Worm (Caenorhabditis elegans): ENCODE results near the gene snb-2.

snb-2 gene

ce11 chrV:12295520-12295919, 50.2 kb downstream of the snb-2 start:
- TF ChIP-seq snpc-4 (tag; optimal IDR thresholded peaks at IDR 0.05) (no peak), hmg-1.1 (GFP tag; IDR thresholded peaks at IDR 0.05) (no peak), aly-2 (tag; optimal IDR thresholded peaks at IDR 0.05) (no peak), F49E8.2 (tag; optimal IDR thresholded peaks at IDR 0.05; ENCODE audit: borderline replicate concordance) (no peak), mxl-2 (GFP tag; conservative IDR thresholded peaks at IDR 0.05) (no peak), F44E2.7 (GFP tag; IDR thresholded peaks at IDR 0.05) (no peak), zag-1 (tag; optimal IDR thresholded peaks at IDR 0.05) (no peak), unc-62 (GFP tag; optimal IDR thresholded peaks at IDR 0.05 in 1 of 2) (no peak), unc-62 (tag; optimal IDR thresholded peaks at IDR 0.05) (no peak), saeg-2 (GFP tag; IDR thresholded peaks at IDR 0.05) (no peak), F26F4.8 (GFP tag; conservative IDR thresholded peaks at IDR 0.05) (no peak), hlh-11 (tag; optimal IDR thresholded peaks at IDR 0.05) (no peak), nhr-41 (GFP tag; IDR thresholded peaks at IDR 0.05) (no peak), dmd-6 (GFP tag; IDR thresholded peaks at IDR 0.05) (no peak), D1046.2 (GFP tag; IDR thresholded peaks at IDR 0.05) (no peak), dmd-9 (GFP tag; IDR thresholded peaks at IDR 0.05) (no peak), F37D6.2 (tag; optimal IDR thresholded peaks at IDR 0.05) (no peak), T20F7.1 (GFP tag; optimal IDR thresholded peaks at IDR 0.05) (no peak), lin-13 (GFP tag; optimal IDR thresholded peaks at IDR 0.05) (no peak)

ce11 chrV:12295015-12295414, 50.7 kb downstream of the snb-2 start:
- TF ChIP-seq daf-12 (tag; optimal IDR thresholded peaks at IDR 0.05) (no peak), Y48G9A.11 (GFP tag; IDR thresholded peaks at IDR 0.05) (no peak), egl-27 (tag; optimal IDR thresholded peaks at IDR 0.05) (no peak), mdl-1 (tag; optimal IDR thresholded peaks at IDR 0.05) (peak in 1 of 2 experiments; percentile 39), nhr-25 (tag; optimal IDR thresholded peaks at IDR 0.05; ENCODE audit: borderline replicate concordance, insufficient read depth) (no peak), T20F7.1 (GFP tag; optimal IDR thresholded peaks at IDR 0.05) (no peak), nhr-48 (tag; optimal IDR thresholded peaks at IDR 0.05) (no peak), ztf-7 (tag; optimal IDR thresholded peaks at IDR 0.05) (no peak), dve-1 (tag; optimal IDR thresholded peaks at IDR 0.05; ENCODE audit: insufficient read depth) (no peak), skn-1 (tag; optimal IDR thresholded peaks at IDR 0.05) (no peak), set-16 (GFP tag; IDR thresholded peaks at IDR 0.05) (no peak), ZK546.5 (tag; optimal IDR thresholded peaks at IDR 0.05) (no peak), daf-8 (GFP tag; IDR thresholded peaks at IDR 0.05) (no peak), snpc-1.2 (GFP tag; IDR thresholded peaks at IDR 0.05) (no peak), nhr-10 (tag; optimal IDR thresholded peaks at IDR 0.05) (no peak), nhr-6 (tag; optimal IDR thresholded peaks at IDR 0.05) (no peak), unc-62 (GFP tag; optimal IDR thresholded peaks at IDR 0.05 in 1 of 2) (peak in 1 of 2 experiments; percentile 93), unc-62 (tag; optimal IDR thresholded peaks at IDR 0.05) (no peak), mxl-3 (GFP tag; optimal IDR thresholded peaks at IDR 0.05) (peak; percentile 47), mdt-29 (GFP tag; IDR thresholded peaks at IDR 0.05) (no peak), ceh-32 (tag; optimal IDR thresholded peaks at IDR 0.05; ENCODE audit: poor library complexity) (no peak), ceh-44 (GFP tag; IDR thresholded peaks at IDR 0.05) (no peak), nhr-237 (tag; optimal IDR thresholded peaks at IDR 0.05) (no peak), F44E2.7 (GFP tag; IDR thresholded peaks at IDR 0.05) (no peak), mxl-2 (GFP tag; conservative IDR thresholded peaks at IDR 0.05) (no peak), daf-16 (GFP tag; optimal IDR thresholded peaks at IDR 0.05) (no peak), daf-16 (tag; optimal IDR thresholded peaks at IDR 0.05) (no peak), lin-1 (GFP tag; IDR thresholded peaks at IDR 0.05) (no peak), ceh-28 (tag; optimal IDR thresholded peaks at IDR 0.05) (no peak), ama-1 (optimal IDR thresholded peaks at IDR 0.05) (no peak), mes-2 (tag; optimal IDR thresholded peaks at IDR 0.05; ENCODE audit: poor library complexity, severe bottlenecking) (no peak), Y105C5A.15 (GFP tag; IDR thresholded peaks at IDR 0.05) (no peak), nhr-102 (tag; optimal IDR thresholded peaks at IDR 0.05) (no peak), cey-2 (tag; optimal IDR thresholded peaks at IDR 0.05; ENCODE audit: borderline replicate concordance, insufficient read depth) (no peak), hlh-11 (tag; optimal IDR thresholded peaks at IDR 0.05) (peak; percentile 8), Y5F2A.4 (GFP tag; optimal IDR thresholded peaks at IDR 0.05) (no peak), F49E8.2 (tag; optimal IDR thresholded peaks at IDR 0.05; ENCODE audit: borderline replicate concordance) (no peak), nhr-28 (tag; optimal IDR thresholded peaks at IDR 0.05) (peak; percentile 44)
